Fruit fly (Drosophila melanogaster): ENCODE data around the gene xit.

Gene xit

dm6 chrX:6849178-6849956 is 28.6 kb downstream of the xit start, which contains the start of the genes Cht11 and CG4558 (continued):
- peak; percentile 50; the same call in 1 of the 2 replicates for TF ChIP-seq chm (GFP tag; IDR thresholded peaks at IDR 0.05)
- peak; percentile 74 for TF ChIP-seq lbe (GFP tag; optimal IDR thresholded peaks at IDR 0.05)
- TF ChIP-seq dmrt11E (tag; optimal IDR thresholded peaks at IDR 0.05) = peak; percentile 74
- peak; percentile 87 for TF ChIP-seq lmd (GFP tag; IDR thresholded peaks at IDR 0.05)
- TF ChIP-seq CG2120 (GFP tag; optimal IDR thresholded peaks at IDR 0.05) = peak; percentile 90
- peak; percentile 58 for TF ChIP-seq scrt (GFP tag; optimal IDR thresholded peaks at IDR 0.05)
- TF ChIP-seq CG3838 (GFP tag; optimal IDR thresholded peaks at IDR 0.05) = peak; percentile 45
- no peak for TF ChIP-seq btn (GFP tag; optimal IDR thresholded peaks at IDR 0.05)
- TF ChIP-seq peb (GFP tag; IDR thresholded peaks at IDR 0.05) = peak; percentile 70
- peak; percentile 88 for TF ChIP-seq CG13424 (tag; optimal IDR thresholded peaks at IDR 0.05)
- no peak for TF ChIP-seq Tbp (GFP tag; optimal IDR thresholded peaks at IDR 0.05)
- peak; percentile 48 for TF ChIP-seq repo (GFP tag; optimal IDR thresholded peaks at IDR 0.05)
- TF ChIP-seq Nf-YB (GFP tag; optimal IDR thresholded peaks at IDR 0.05) = peak; percentile 37
- TF ChIP-seq sob (GFP tag; IDR thresholded peaks at IDR 0.05) = peak; percentile 89
- TF ChIP-seq CG6791 (GFP tag; IDR thresholded peaks at IDR 0.05; ENCODE audit: partially characterized antibody) = no peak
- TF ChIP-seq Dll (GFP tag; IDR thresholded peaks at IDR 0.05; ENCODE audit: partially characterized antibody) = peak; percentile 64; the same call in 3 of the 4 replicates
- TF ChIP-seq tx (GFP tag; optimal IDR thresholded peaks at IDR 0.05) = peak; percentile 53
- no peak for TF ChIP-seq mld (GFP tag; IDR thresholded peaks at IDR 0.05; ENCODE audit: partially characterized antibody)
- TF ChIP-seq Nf-YC (tag; optimal IDR thresholded peaks at IDR 0.05) = peak; percentile 75
- peak; percentile 52 for TF ChIP-seq Adf1 (GFP tag; IDR thresholded peaks at IDR 0.05)
- TF ChIP-seq Ptx1 (GFP tag; IDR thresholded peaks at IDR 0.05) = peak; percentile 91
- TF ChIP-seq CG15073 (GFP tag; optimal IDR thresholded peaks at IDR 0.05) = no peak
- TF ChIP-seq bcd (GFP tag; optimal IDR thresholded peaks at IDR 0.05) = peak; percentile 78
- TF ChIP-seq tll (GFP tag; optimal IDR thresholded peaks at IDR 0.05) = no peak
- TF ChIP-seq CG31441 (GFP tag; IDR thresholded peaks at IDR 0.05) = peak; percentile 83
- peak; percentile 69 for TF ChIP-seq B-H1 (GFP tag; IDR thresholded peaks at IDR 0.05)
- TF ChIP-seq HHEX (GFP tag; optimal IDR thresholded peaks at IDR 0.05) = peak; percentile 72
- peak; percentile 57 for TF ChIP-seq oc (tag; optimal IDR thresholded peaks at IDR 0.05)
- TF ChIP-seq CG12236 (GFP tag; optimal IDR thresholded peaks at IDR 0.05) = no peak
- peak; percentile 32 for TF ChIP-seq CHES-1-like (GFP tag; optimal IDR thresholded peaks at IDR 0.05)
- TF ChIP-seq CG4424 (GFP tag; optimal IDR thresholded peaks at IDR 0.05) = peak; percentile 75
- TF ChIP-seq NfI (GFP tag; optimal IDR thresholded peaks at IDR 0.05) = peak; percentile 80
- TF ChIP-seq CG17186 (GFP tag; optimal IDR thresholded peaks at IDR 0.05) = no peak
- peak; percentile 88 for TF ChIP-seq CG12659 (GFP tag; optimal IDR thresholded peaks at IDR 0.05)
- TF ChIP-seq ab (GFP tag; optimal IDR thresholded peaks at IDR 0.05) = no peak
- peak; percentile 76 for TF ChIP-seq CG9727 (GFP tag; optimal IDR thresholded peaks at IDR 0.05)
- no peak for TF ChIP-seq gcm2 (GFP tag; optimal IDR thresholded peaks at IDR 0.05)
- TF ChIP-seq sisA (GFP tag; IDR thresholded peaks at IDR 0.05) = peak; percentile 87
- TF ChIP-seq hkb (optimal IDR thresholded peaks at IDR 0.05) = no peak
- TF ChIP-seq hkb (GFP tag; IDR thresholded peaks at IDR 0.05) = peak; percentile 84
- peak; percentile 51 for TF ChIP-seq mirr (GFP tag; optimal IDR thresholded peaks at IDR 0.05)
- TF ChIP-seq nom (GFP tag; optimal IDR thresholded peaks at IDR 0.05) = peak; percentile 47
- TF ChIP-seq CG11247 (GFP tag; IDR thresholded peaks at IDR 0.05) = peak; percentile 76
- peak; percentile 50; the same call in 1 of the 2 replicates for TF ChIP-seq amos (GFP tag; IDR thresholded peaks at IDR 0.05; ENCODE audit: partially characterized antibody)
- TF ChIP-seq CG18262 (tag; optimal IDR thresholded peaks at IDR 0.05) = peak; percentile 83
- TF ChIP-seq unpg (GFP tag; optimal IDR thresholded peaks at IDR 0.05) = peak; percentile 81
- TF ChIP-seq CG7271 (tag; optimal IDR thresholded peaks at IDR 0.05) = peak; percentile 32
- TF ChIP-seq hbn (GFP tag; IDR thresholded peaks at IDR 0.05; ENCODE audit: partially characterized antibody) = no peak; the same call in none of the 2 replicates
- TF ChIP-seq CG5245 (GFP tag; optimal IDR thresholded peaks at IDR 0.05) = peak; percentile 46
